Worm (Caenorhabditis elegans): ENCODE measurements around the gene B0218.7.

Gene B0218.7

DNA sequence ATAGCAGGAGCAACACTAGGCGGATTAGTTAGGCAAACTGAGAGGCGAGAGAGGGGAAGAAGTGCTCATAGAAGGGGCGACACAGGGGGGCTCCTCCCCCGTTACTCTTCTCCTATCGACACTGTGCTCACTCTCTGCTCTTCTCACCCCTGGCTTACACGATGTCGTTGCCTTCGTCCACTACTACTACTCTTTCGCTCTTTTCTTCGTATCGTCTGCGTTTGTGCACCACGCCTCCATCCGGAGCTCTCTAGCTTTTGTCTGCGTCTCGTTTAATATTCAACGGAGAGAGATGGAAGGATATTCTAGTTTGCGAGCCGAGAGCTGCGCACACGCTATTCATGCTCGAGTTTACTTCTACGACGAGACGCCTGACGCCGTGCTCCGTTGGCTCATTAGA lies 17.5 kb upstream of the B0218.7 start (continued):
- no peak for TF ChIP-seq pax-3 (tag; optimal IDR thresholded peaks at IDR 0.05)
- no peak for TF ChIP-seq ceh-88 (GFP tag; IDR thresholded peaks at IDR 0.05)
- no peak for TF ChIP-seq hpl-2 (GFP tag; optimal IDR thresholded peaks at IDR 0.05)
- peak; percentile 42 for TF ChIP-seq tbx-2 (tag; optimal IDR thresholded peaks at IDR 0.05)
- no peak for TF ChIP-seq nhr-85 (tag)
- TF ChIP-seq ets-5 (GFP tag; IDR thresholded peaks at IDR 0.05), result no peak
- no peak for TF ChIP-seq pag-3 (tag; optimal IDR thresholded peaks at IDR 0.05; ENCODE audit: borderline replicate concordance, insufficient read depth)
- no peak for TF ChIP-seq elt-3 (tag; optimal IDR thresholded peaks at IDR 0.05)
- no peak for TF ChIP-seq elt-2 (tag; optimal IDR thresholded peaks at IDR 0.05)
- no peak for TF ChIP-seq rnt-1 (tag; optimal IDR thresholded peaks at IDR 0.05)
- TF ChIP-seq lin-13 (GFP tag; optimal IDR thresholded peaks at IDR 0.05), result no peak
- no peak for TF ChIP-seq nhr-76 (tag; optimal IDR thresholded peaks at IDR 0.05)
- TF ChIP-seq egl-13 (tag; optimal IDR thresholded peaks at IDR 0.05), result peak; percentile 60
- no peak for TF ChIP-seq ceh-90 (tag; optimal IDR thresholded peaks at IDR 0.05)
- no peak for TF ChIP-seq fos-1 (tag; optimal IDR thresholded peaks at IDR 0.05)
- no peak for TF ChIP-seq C34B4.2 (tag; optimal IDR thresholded peaks at IDR 0.05)
- no peak for TF ChIP-seq dpl-1 (GFP tag; optimal IDR thresholded peaks at IDR 0.05)
- TF ChIP-seq unc-130 (tag; optimal IDR thresholded peaks at IDR 0.05), result no peak
- no peak for TF ChIP-seq sptf-1 (tag; optimal IDR thresholded peaks at IDR 0.05)
- peak; percentile 41 for TF ChIP-seq snu-23 (GFP tag; optimal IDR thresholded peaks at IDR 0.05)
- peak; percentile 64 for TF ChIP-seq nhr-47 (tag; optimal IDR thresholded peaks at IDR 0.05)
- peak; percentile 92 for TF ChIP-seq fkh-8 (tag; optimal IDR thresholded peaks at IDR 0.05)
- no peak for TF ChIP-seq C04F5.9 (tag; optimal IDR thresholded peaks at IDR 0.05)
- TF ChIP-seq ceh-63 (GFP tag; optimal IDR thresholded peaks at IDR 0.05), result peak; percentile 33
- no peak for TF ChIP-seq mdl-1 (tag; optimal IDR thresholded peaks at IDR 0.05)
- TF ChIP-seq lin-35 (GFP tag; optimal IDR thresholded peaks at IDR 0.05), result peak in 1 of 2 experiments; percentile 31
- peak; percentile 64 for TF ChIP-seq nhr-71 (tag; optimal IDR thresholded peaks at IDR 0.05)
- TF ChIP-seq grh-1 (GFP tag; IDR thresholded peaks at IDR 0.05), result no peak
- TF ChIP-seq egl-27 (tag; optimal IDR thresholded peaks at IDR 0.05), result peak in 1 of 2 experiments; percentile 31
- TF ChIP-seq dsc-1 (tag; optimal IDR thresholded peaks at IDR 0.05), result peak; percentile 36
- peak; percentile 47 for TF ChIP-seq ceh-8 (GFP tag; optimal IDR thresholded peaks at IDR 0.05)
- TF ChIP-seq ztf-11 (tag; optimal IDR thresholded peaks at IDR 0.05), result no peak
- TF ChIP-seq fkh-4 (tag; optimal IDR thresholded peaks at IDR 0.05; ENCODE audit: borderline replicate concordance), result no peak
- no peak for TF ChIP-seq hlh-17 (GFP tag; optimal IDR thresholded peaks at IDR 0.05; ENCODE audit: borderline replicate concordance)
- no peak for TF ChIP-seq ztf-4 (tag; optimal IDR thresholded peaks at IDR 0.05)
- TF ChIP-seq mef-2 (tag; optimal IDR thresholded peaks at IDR 0.05), result no peak
- TF ChIP-seq lsy-2 (tag; optimal IDR thresholded peaks at IDR 0.05), result peak; percentile 9 to 35
- TF ChIP-seq vab-15 (tag; optimal IDR thresholded peaks at IDR 0.05), result no peak
- TF ChIP-seq nhr-20 (tag; optimal IDR thresholded peaks at IDR 0.05), result peak; percentile 41
- peak; percentile 65 for TF ChIP-seq swsn-7 (tag; optimal IDR thresholded peaks at IDR 0.05)
- TF ChIP-seq isw-1 (GFP tag; IDR thresholded peaks at IDR 0.05), result peak; percentile 45; the same call in 1 of the 2 replicates
- TF ChIP-seq blmp-1 (tag; optimal IDR thresholded peaks at IDR 0.05), result no peak
- peak; percentile 22 to 40 for TF ChIP-seq efl-1 (optimal IDR thresholded peaks at IDR 0.05)
- TF ChIP-seq efl-1 (GFP tag; optimal IDR thresholded peaks at IDR 0.05 in 1 of 2), result no peak
- no peak for TF ChIP-seq nhr-28 (tag; optimal IDR thresholded peaks at IDR 0.05)
